Fruit fly (Drosophila melanogaster) S2 (cell line): ENCODE results near the gene ppk22.

Experiments used
- CG8478 ChIP-seq: fragments of >200 bp; optimal IDR thresholded peaks from 2 replicates; lab custom pipeline; 2018
- CTCF ChIP-seq, 2 experiments: fragments of >200 bp; optimal IDR thresholded peaks; 2 replicates each; lab custom pipeline; 2018

DNA sequence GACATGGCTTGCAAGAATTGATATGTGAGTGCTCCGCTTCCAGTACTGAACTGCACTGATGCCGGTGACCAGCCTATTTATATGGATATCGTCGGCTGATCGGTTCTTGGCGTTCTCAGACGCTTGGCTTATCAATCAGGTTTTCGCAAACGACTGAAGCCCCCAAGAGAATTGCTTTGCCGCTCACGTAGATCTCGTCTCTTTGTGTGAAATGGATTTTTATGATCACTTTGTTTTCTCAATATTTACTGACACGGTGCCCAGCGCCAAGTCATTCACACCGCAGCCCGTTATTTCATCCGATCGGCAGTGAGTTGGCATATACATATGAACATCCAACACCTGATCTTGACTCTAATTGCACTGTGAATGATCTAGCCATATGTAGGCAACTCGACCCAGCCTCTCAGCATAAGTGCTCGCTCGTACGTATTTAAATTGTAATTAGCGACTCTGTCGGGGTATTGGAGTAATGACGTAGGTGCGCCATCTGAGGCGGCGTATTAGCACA lies 770 bp upstream of the ppk22 start, which contains the start of gene CG13639:
- no peak for TF ChIP-seq CG8478 (lab: Kevin White, UChicago)
- TF ChIP-seq CTCF (optimal IDR thresholded peaks at IDR 0.05; lab: Kevin White, UChicago) = no peak
